Worm (Caenorhabditis elegans) whole organism, L1 larva: ENCODE measurements around the gene F58B4.3.

Experiments used
- F16B12.6 ChIP-seq: fragments of 150-350 bp; optimal IDR thresholded peaks from 2 replicates; lab custom pipeline; 2014; ENCODE audit warnings: missing biosample characterization, missing genetic modification characterization
- Y116A8C.19 ChIP-seq: sonication (generic microtip); optimal IDR thresholded peaks from 2 replicates; lab custom pipeline; 2016; ENCODE audit warnings: missing compliant biosample characterization, missing genetic modification characterization, borderline replicate concordance
- ama-1 ChIP-seq: fragments of 150-350 bp; optimal IDR thresholded peaks from 2 replicates; lab custom pipeline; 2014
- blmp-1 ChIP-seq: fragments of 150-350 bp; optimal IDR thresholded peaks from 2 replicates; lab custom pipeline; 2014; ENCODE audit warnings: missing biosample characterization, missing genetic modification characterization
- ceh-63 ChIP-seq: fragments of 200-800 bp; sonication (Bioruptor generic); optimal IDR thresholded peaks from 2 replicates; lab custom pipeline; 2018; ENCODE audit warnings: mild to moderate bottlenecking, missing genetic modification characterization, missing compliant biosample characterization
- ceh-8 ChIP-seq: fragments of 200-800 bp; sonication (Bioruptor generic); optimal IDR thresholded peaks from 2 replicates; lab custom pipeline; 2018; ENCODE audit warnings: mild to moderate bottlenecking, missing genetic modification characterization, moderate library complexity, missing compliant biosample characterization
- ceh-90 ChIP-seq: sonication (generic microtip); optimal IDR thresholded peaks from 2 replicates; lab custom pipeline; 2016; ENCODE audit warnings: missing genetic modification characterization, missing compliant biosample characterization
- ces-1 ChIP-seq: fragments of 150-350 bp; optimal IDR thresholded peaks from 2 replicates; lab custom pipeline; 2014; ENCODE audit warnings: missing biosample characterization, missing genetic modification reagents, missing genetic modification characterization
- dsc-1 ChIP-seq: sonication (generic microtip); optimal IDR thresholded peaks from 2 replicates; lab custom pipeline; 2016; ENCODE audit warnings: mild to moderate bottlenecking, missing genetic modification characterization, missing compliant biosample characterization
- efl-1 ChIP-seq, 4 experiments: fragments of 150-350 bp; optimal IDR thresholded peaks in 3 of 4; peaks in 1 of 4; 1 replicate in 1 of 4; 2 replicates in 3 of 4; lab custom pipeline; 2014; ENCODE audit warnings: missing biosample characterization in 2 of 4, missing genetic modification characterization in 2 of 4, missing genetic modification reagents in 2 of 4
- elt-2 ChIP-seq: sonication (generic microtip); optimal IDR thresholded peaks from 2 replicates; lab custom pipeline; 2016; ENCODE audit warnings: missing genetic modification characterization, mild to moderate bottlenecking, inconsistent platforms, missing compliant biosample characterization, missing genetic modification reagents
- elt-3 ChIP-seq, 6 experiments: fragments of 150-350 bp in 1 of 6; sonication (generic microtip); optimal IDR thresholded peaks; 2 replicates each; lab custom pipeline; 2017 to 2018; ENCODE audit warnings: missing biosample characterization in 6 of 6, missing genetic modification characterization in 6 of 6, inconsistent platforms in 1 of 6
- fkh-8 ChIP-seq: sonication (generic microtip); optimal IDR thresholded peaks from 2 replicates; lab custom pipeline; 2016; ENCODE audit warnings: mild to moderate bottlenecking, missing genetic modification characterization, missing compliant biosample characterization
- hlh-17 ChIP-seq: fragments of 200-800 bp; sonication (Bioruptor generic); optimal IDR thresholded peaks from 2 replicates; lab custom pipeline; 2018; ENCODE audit warnings: missing genetic modification characterization, mild to moderate bottlenecking, missing compliant biosample characterization, moderate library complexity, borderline replicate concordance
- hlh-4 ChIP-seq: sonication (generic microtip); optimal IDR thresholded peaks from 2 replicates; lab custom pipeline; 2016; ENCODE audit warnings: mild to moderate bottlenecking, missing genetic modification characterization, missing compliant biosample characterization
- jun-1 ChIP-seq: fragments of 150-350 bp; optimal IDR thresholded peaks from 2 replicates; lab custom pipeline; 2014; ENCODE audit warnings: missing biosample characterization, missing genetic modification reagents, missing genetic modification characterization
- lin-13 ChIP-seq: fragments of 150-350 bp; optimal IDR thresholded peaks from 2 replicates; lab custom pipeline; 2014; ENCODE audit warnings: missing biosample characterization, missing genetic modification reagents, missing genetic modification characterization
- lin-15B ChIP-seq: fragments of 150-350 bp; sonication (generic microtip); optimal IDR thresholded peaks from 3 replicates; lab custom pipeline; 2014; ENCODE audit warnings: missing biosample characterization, missing genetic modification characterization
- lin-35 ChIP-seq, 2 experiments: fragments of 150-350 bp; optimal IDR thresholded peaks; 2 replicates each; lab custom pipeline; 2014; ENCODE audit warnings: missing biosample characterization in 2 of 2, missing genetic modification characterization in 2 of 2, missing genetic modification reagents in 2 of 2
- lir-3 ChIP-seq: sonication (generic microtip); optimal IDR thresholded peaks from 2 replicates; lab custom pipeline; 2016; ENCODE audit warnings: mild to moderate bottlenecking, missing genetic modification characterization, moderate library complexity, missing compliant biosample characterization; ENCODE audit not compliant: poor library complexity
- lsy-2 ChIP-seq, 2 experiments: fragments of 150-350 bp; optimal IDR thresholded peaks; 2 replicates each; lab custom pipeline; 2014; ENCODE audit warnings: missing biosample characterization in 2 of 2, missing genetic modification characterization in 2 of 2
- mab-9 ChIP-seq: fragments of 200-800 bp; sonication (Bioruptor generic); IDR thresholded peaks from 2 replicates; pipeline ENCODE4 v1.3.6; 2022; ENCODE audit warnings: missing genetic modification reagents, missing genetic modification characterization, missing compliant biosample characterization
- mep-1 ChIP-seq: fragments of 150-350 bp; optimal IDR thresholded peaks from 2 replicates; lab custom pipeline; 2014; ENCODE audit warnings: missing biosample characterization, missing genetic modification characterization
- nhr-11 ChIP-seq: fragments of 150-350 bp; optimal IDR thresholded peaks from 2 replicates; lab custom pipeline; 2014; ENCODE audit warnings: missing biosample characterization, missing genetic modification characterization
- nhr-12 ChIP-seq: sonication (generic microtip); optimal IDR thresholded peaks from 2 replicates; lab custom pipeline; 2017; ENCODE audit warnings: missing biosample characterization, missing genetic modification characterization
- nhr-237 ChIP-seq: fragments of 150-350 bp; optimal IDR thresholded peaks from 2 replicates; lab custom pipeline; 2014; ENCODE audit warnings: missing biosample characterization, missing genetic modification characterization
- nhr-28 ChIP-seq: fragments of 150-350 bp; optimal IDR thresholded peaks from 2 replicates; lab custom pipeline; 2014; ENCODE audit warnings: missing biosample characterization, missing genetic modification characterization
- nhr-71 ChIP-seq: sonication (generic microtip); optimal IDR thresholded peaks from 2 replicates; lab custom pipeline; 2016; ENCODE audit warnings: mild to moderate bottlenecking, missing genetic modification characterization, moderate library complexity, missing compliant biosample characterization
- nhr-76 ChIP-seq: sonication (generic microtip); optimal IDR thresholded peaks from 2 replicates; lab custom pipeline; 2017; ENCODE audit warnings: missing biosample characterization, missing genetic modification characterization
- nhr-77 ChIP-seq: fragments of 150-350 bp; optimal IDR thresholded peaks from 2 replicates; lab custom pipeline; 2014; ENCODE audit warnings: missing biosample characterization, missing genetic modification characterization
- nhr-84 ChIP-seq: sonication (generic microtip); optimal IDR thresholded peaks from 2 replicates; lab custom pipeline; 2017; ENCODE audit warnings: missing biosample characterization, missing genetic modification characterization
- nhr-85 ChIP-seq: sonication (generic microtip); peaks from one replicate; lab custom pipeline; 2016; ENCODE audit warnings: missing genetic modification characterization, inconsistent platforms, missing compliant biosample characterization
- nhr-90 ChIP-seq: sonication (generic microtip); optimal IDR thresholded peaks from 2 replicates; lab custom pipeline; 2016; ENCODE audit warnings: mild to moderate bottlenecking, missing genetic modification characterization, missing compliant biosample characterization; ENCODE audit not compliant: poor library complexity
- pag-3 ChIP-seq: sonication (generic microtip); optimal IDR thresholded peaks from 2 replicates; lab custom pipeline; 2017; ENCODE audit warnings: missing genetic modification characterization, mild to moderate bottlenecking, missing compliant biosample characterization, antibody characterized with exemption, borderline replicate concordance; ENCODE audit not compliant: insufficient read depth
- pax-3 ChIP-seq: fragments of 200-800 bp; sonication (Bioruptor generic); optimal IDR thresholded peaks from 2 replicates; lab custom pipeline; 2018; ENCODE audit warnings: mild to moderate bottlenecking, missing genetic modification characterization, moderate library complexity, missing compliant biosample characterization
- snpc-4 ChIP-seq: fragments of 150-350 bp; optimal IDR thresholded peaks from 2 replicates; lab custom pipeline; 2014; ENCODE audit warnings: missing biosample characterization, missing genetic modification characterization
- snu-23 ChIP-seq: sonication (generic microtip); optimal IDR thresholded peaks from 2 replicates; lab custom pipeline; 2016; ENCODE audit warnings: missing genetic modification characterization, missing compliant biosample characterization
- sptf-1 ChIP-seq: fragments of 150-350 bp; optimal IDR thresholded peaks from 2 replicates; lab custom pipeline; 2014; ENCODE audit warnings: missing biosample characterization, missing genetic modification characterization
- tlp-1 ChIP-seq: fragments of 150-350 bp; optimal IDR thresholded peaks from 2 replicates; lab custom pipeline; 2014; ENCODE audit warnings: missing biosample characterization, missing genetic modification characterization
- unc-130 ChIP-seq: fragments of 150-350 bp; optimal IDR thresholded peaks from 2 replicates; lab custom pipeline; 2017; ENCODE audit warnings: missing biosample characterization, missing genetic modification characterization, inconsistent platforms
- zag-1 ChIP-seq: fragments of 150-350 bp; optimal IDR thresholded peaks from 2 replicates; lab custom pipeline; 2014; ENCODE audit warnings: missing biosample characterization, missing genetic modification characterization
- zip-4 ChIP-seq: fragments of 200-800 bp; sonication (Bioruptor generic); optimal IDR thresholded peaks from 2 replicates; lab custom pipeline; 2018; ENCODE audit warnings: mild to moderate bottlenecking, missing genetic modification characterization, moderate library complexity, missing compliant biosample characterization
- ztf-11 ChIP-seq, 2 experiments: sonication (generic microtip); optimal IDR thresholded peaks; 2 replicates each; lab custom pipeline; 2016 to 2017; ENCODE audit warnings: missing genetic modification characterization in 2 of 2, missing biosample characterization in 1 of 2, missing compliant biosample characterization in 1 of 2
- ztf-4 ChIP-seq: fragments of 150-350 bp; optimal IDR thresholded peaks from 2 replicates; lab custom pipeline; 2014; ENCODE audit warnings: missing biosample characterization, missing genetic modification characterization

The F58B4.3 gene

ce11 chrV:10894601-10895000 is 35.0 kb upstream of the F58B4.3 start, which contains the start of the genes F32D8.14 and F32D8.5 (continued):
- TF ChIP-seq blmp-1 (tag; lab: Kevin White, UChicago), result peak; percentile 68
- peak; percentile 53 for TF ChIP-seq elt-2 (tag; lab: Kevin White, UChicago)
- peak; percentile 51 for TF ChIP-seq ceh-8 (GFP tag; lab: Kevin White, UChicago)
- TF ChIP-seq ztf-4 (tag; lab: Kevin White, UChicago), result peak; percentile 82
- TF ChIP-seq fkh-8, result peak; percentile 84

ce11 chrV:10896295-10896694 is 33.3 kb upstream of the F58B4.3 start, which contains the start of gene F32D8.13:
TSS of gene F32D8.13 (minus strand) at chrV:10896543.
- TF ChIP-seq mab-9 (GFP tag; lab: Robert Waterston, UW) (no peak), nhr-90 (tag; lab: Kevin White, UChicago) (peak; percentile 33), nhr-84 (no peak), lsy-2 (tag; optimal IDR thresholded peaks at IDR 0.05; lab: Kevin White, UChicago) (peak; percentile 12 to 20), elt-2 (tag; lab: Kevin White, UChicago) (peak; percentile 14), nhr-71 (peak; percentile 40)

- TF ChIP-seq efl-1 (optimal IDR thresholded peaks at IDR 0.05; lab: Kevin White, UChicago) (no peak), efl-1 (GFP tag; optimal IDR thresholded peaks at IDR 0.05 in 1 of 2; lab: Kevin White, UChicago) (peak in 1 of 2 experiments; percentile 90), tlp-1 (tag; lab: Kevin White, UChicago) (no peak), hlh-4 (no peak)
These were observed 32.9 kb upstream of the F58B4.3 start for ce11 chrV:10896706-10897105.

- TF ChIP-seq unc-130 (tag; lab: Kevin White, UChicago), result no peak
- TF ChIP-seq ztf-11 (tag; optimal IDR thresholded peaks at IDR 0.05; lab: Kevin White, UChicago), result no peak
- no peak for TF ChIP-seq hlh-17 (GFP tag; lab: Kevin White, UChicago)
- no peak for TF ChIP-seq nhr-237
- no peak for TF ChIP-seq nhr-77 (tag; lab: Kevin White, UChicago)
- no peak for TF ChIP-seq nhr-28 (tag; lab: Kevin White, UChicago)
- no peak for TF ChIP-seq nhr-11 (tag; lab: Kevin White, UChicago)
- TF ChIP-seq F16B12.6 (tag; lab: Kevin White, UChicago), result no peak
- TF ChIP-seq ceh-63, result no peak
- no peak for TF ChIP-seq pax-3 (tag; lab: Kevin White, UChicago)
- TF ChIP-seq ztf-4 (tag; lab: Kevin White, UChicago), result no peak
- no peak for TF ChIP-seq ama-1 (lab: Kevin White, UChicago)
- no peak for TF ChIP-seq Y116A8C.19 (tag; lab: Kevin White, UChicago)
- no peak for TF ChIP-seq sptf-1 (tag; lab: Kevin White, UChicago)
- TF ChIP-seq zag-1 (tag; lab: Kevin White, UChicago), result no peak
- no peak for TF ChIP-seq elt-3 (tag; optimal IDR thresholded peaks at IDR 0.05; lab: Kevin White, UChicago)
- TF ChIP-seq snpc-4 (tag; lab: Kevin White, UChicago), result no peak
- TF ChIP-seq hlh-4, result no peak
These were observed 32.7 kb upstream of the F58B4.3 start, which contains the start of gene sec-61.G for ce11 chrV:10897106-10897171. TSS of gene sec-61.G (minus strand) at chrV:10897143.

ce11 chrV:10897172-10897571 is 32.4 kb upstream of the F58B4.3 start:
- TF ChIP-seq pag-3 (tag; lab: Kevin White, UChicago), result no peak
- TF ChIP-seq zip-4, result peak; percentile 94
- TF ChIP-seq dsc-1 (tag; lab: Kevin White, UChicago), result peak; percentile 99
- peak; percentile 99 for TF ChIP-seq lin-13 (GFP tag; lab: Kevin White, UChicago)
- TF ChIP-seq ztf-4 (tag; lab: Kevin White, UChicago), result peak; percentile 96
- TF ChIP-seq nhr-12 (tag; lab: Kevin White, UChicago), result peak; percentile 31
- peak; percentile 98 for TF ChIP-seq lin-15B
- TF ChIP-seq lin-35 (GFP tag; optimal IDR thresholded peaks at IDR 0.05; lab: Kevin White, UChicago), result peak; percentile 100
- peak; percentile 76 for TF ChIP-seq ceh-90 (tag; lab: Kevin White, UChicago)
- peak; percentile 97 for TF ChIP-seq lsy-2 (tag; optimal IDR thresholded peaks at IDR 0.05; lab: Kevin White, UChicago)
- peak; percentile 99 for TF ChIP-seq nhr-76 (tag; lab: Kevin White, UChicago)
- TF ChIP-seq lir-3 (tag; lab: Kevin White, UChicago), result peak; percentile 94
- TF ChIP-seq ztf-11 (tag; optimal IDR thresholded peaks at IDR 0.05; lab: Kevin White, UChicago), result peak; percentile 56 to 97
- no peak for TF ChIP-seq ces-1 (GFP tag; lab: Kevin White, UChicago)
- TF ChIP-seq unc-130 (tag; lab: Kevin White, UChicago), result peak; percentile 99
- TF ChIP-seq elt-3 (tag; optimal IDR thresholded peaks at IDR 0.05; lab: Kevin White, UChicago), result peak in 5 of 6 experiments; percentile 91 to 99 (median 98)
- peak; percentile 99 for TF ChIP-seq pax-3 (tag; lab: Kevin White, UChicago)
- peak; percentile 99 for TF ChIP-seq snu-23
- peak; percentile 99 for TF ChIP-seq mep-1
- TF ChIP-seq nhr-90 (tag; lab: Kevin White, UChicago), result peak; percentile 99
- peak; percentile 59 for TF ChIP-seq Y116A8C.19 (tag; lab: Kevin White, UChicago)
- TF ChIP-seq nhr-85, result peak; percentile 100
- TF ChIP-seq ama-1 (lab: Kevin White, UChicago), result peak; percentile 79
- TF ChIP-seq nhr-237, result peak; percentile 94
- TF ChIP-seq jun-1 (tag; lab: Kevin White, UChicago), result peak; percentile 98
